Worm (Caenorhabditis elegans): ENCODE measurements around the gene R10H10.3.

DNA sequence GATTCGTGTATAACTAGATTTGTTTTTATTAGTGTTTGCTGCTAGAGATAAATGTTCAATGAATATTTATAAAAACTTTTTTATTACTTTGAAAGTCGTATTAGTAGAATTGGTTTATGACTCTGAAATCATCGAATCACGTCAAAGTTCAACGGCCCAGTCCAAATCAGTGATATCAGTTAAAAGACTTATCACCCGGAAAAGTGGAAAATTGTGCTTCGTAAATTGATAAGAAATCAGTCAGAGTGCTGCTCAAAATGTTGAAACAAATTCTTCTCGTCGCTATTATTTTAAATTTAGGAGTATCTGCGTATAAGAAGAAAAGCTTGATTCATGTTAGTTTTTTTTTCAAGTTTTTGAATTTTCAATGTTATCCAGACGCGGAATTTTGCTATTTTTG lies at the start of gene R10H10.3:
- TF ChIP-seq lsy-2 (tag; optimal IDR thresholded peaks at IDR 0.05) (no peak), zag-1 (tag; optimal IDR thresholded peaks at IDR 0.05) (no peak), unc-98 (GFP tag; IDR thresholded peaks at IDR 0.05) (no peak), sox-4 (tag; optimal IDR thresholded peaks at IDR 0.05) (no peak), ztf-11 (tag; optimal IDR thresholded peaks at IDR 0.05) (no peak), nhr-76 (tag; optimal IDR thresholded peaks at IDR 0.05) (no peak), elt-3 (tag; optimal IDR thresholded peaks at IDR 0.05) (no peak), pqm-1 (tag; optimal IDR thresholded peaks at IDR 0.05) (no peak), nhr-84 (tag; optimal IDR thresholded peaks at IDR 0.05) (no peak)
